Fruit fly (Drosophila melanogaster) whole organism, embryonic: ENCODE results near the gene CG17325.
A peak's percentile ranks its signal among the peaks of the same experiment; 100 is the strongest.

Experiments
- Atf-2 ChIP-seq: fragments of 200-800 bp; sonication (Bioruptor generic); optimal IDR thresholded peaks from 2 replicates; lab custom pipeline; 2016; ENCODE audit warnings: missing biosample characterization, missing genetic modification characterization
- BtbVII ChIP-seq: fragments of 200-800 bp; sonication (Bioruptor generic); optimal IDR thresholded peaks from 3 replicates; lab custom pipeline; 2017; ENCODE audit warnings: missing biosample characterization, mild to moderate bottlenecking, missing genetic modification characterization
- C15 ChIP-seq: fragments of 200-800 bp; sonication (Bioruptor generic); IDR thresholded peaks from 3 replicates; pipeline ENCODE4 v1.3.6; 2022; ENCODE audit warnings: missing biosample characterization, missing genetic modification characterization
- CG10431 ChIP-seq: fragments of 200-800 bp; sonication (Bioruptor generic); optimal IDR thresholded peaks from 3 replicates; lab custom pipeline; 2018; ENCODE audit warnings: missing biosample characterization, mild to moderate bottlenecking, missing genetic modification characterization
- CG11504 ChIP-seq: fragments of 200-800 bp; sonication (Bioruptor generic); optimal IDR thresholded peaks from 3 replicates; lab custom pipeline; 2019; ENCODE audit warnings: missing biosample characterization, mild to moderate bottlenecking, missing genetic modification characterization, moderate library complexity
- CG11723 ChIP-seq: fragments of 200-800 bp; sonication (Bioruptor generic); optimal IDR thresholded peaks from 2 replicates; lab custom pipeline; 2017; ENCODE audit warnings: missing biosample characterization, mild to moderate bottlenecking, missing genetic modification characterization
- CG12104 ChIP-seq: fragments of 200-800 bp; sonication (Bioruptor generic); optimal IDR thresholded peaks from 3 replicates; lab custom pipeline; 2016; ENCODE audit warnings: missing biosample characterization, missing genetic modification characterization
- CG12219 ChIP-seq: fragments of 200-800 bp; sonication (Bioruptor generic); optimal IDR thresholded peaks from 3 replicates; lab custom pipeline; 2018; ENCODE audit warnings: missing biosample characterization, mild to moderate bottlenecking, missing genetic modification characterization
- CG12659 ChIP-seq: fragments of 200-800 bp; sonication (Bioruptor generic); optimal IDR thresholded peaks from 3 replicates; lab custom pipeline; 2017; ENCODE audit warnings: mild to moderate bottlenecking, missing biosample characterization, missing genetic modification reagents, missing genetic modification characterization
- CG12744 ChIP-seq: fragments of 200-800 bp; sonication (Bioruptor generic); optimal IDR thresholded peaks from 2 replicates; lab custom pipeline; 2016; ENCODE audit warnings: missing biosample characterization, missing genetic modification characterization
- CG14860 ChIP-seq: fragments of 200-800 bp; sonication (Bioruptor generic); IDR thresholded peaks from 3 replicates; pipeline ENCODE4 v1.3.6; 2022; ENCODE audit warnings: missing biosample characterization, missing genetic modification characterization; ENCODE audit not compliant: partially characterized antibody
- CG1602 ChIP-seq: fragments of 200-800 bp; sonication (Bioruptor generic); optimal IDR thresholded peaks from 3 replicates; lab custom pipeline; 2016; ENCODE audit warnings: missing biosample characterization, missing genetic modification characterization
- CG1792 ChIP-seq: fragments of 200-800 bp; sonication (Bioruptor generic); optimal IDR thresholded peaks from 2 replicates; lab custom pipeline; 2016; ENCODE audit warnings: missing biosample characterization, missing genetic modification characterization
- CG3065 ChIP-seq: fragments of 200-800 bp; sonication (Bioruptor generic); optimal IDR thresholded peaks from 2 replicates; lab custom pipeline; 2016; ENCODE audit warnings: missing biosample characterization, missing genetic modification characterization
- CG31365 ChIP-seq: fragments of 200-800 bp; sonication (Bioruptor generic); optimal IDR thresholded peaks from 2 replicates; lab custom pipeline; 2018; ENCODE audit warnings: missing biosample characterization, mild to moderate bottlenecking, missing genetic modification characterization
- CG3838 ChIP-seq: fragments of 200-800 bp; sonication (Bioruptor generic); optimal IDR thresholded peaks from 3 replicates; lab custom pipeline; 2016; ENCODE audit warnings: missing biosample characterization, missing genetic modification characterization
- CG4707 ChIP-seq: fragments of 200-800 bp; sonication (Bioruptor generic); optimal IDR thresholded peaks from 2 replicates; lab custom pipeline; 2018; ENCODE audit warnings: missing biosample characterization, mild to moderate bottlenecking, missing genetic modification characterization, moderate library complexity
- CG4854 ChIP-seq: fragments of 200-800 bp; sonication (Bioruptor generic); optimal IDR thresholded peaks from 2 replicates; lab custom pipeline; 2016; ENCODE audit warnings: missing biosample characterization, missing genetic modification characterization, inconsistent platforms
- CG5180 ChIP-seq: fragments of 200-800 bp; sonication (Bioruptor generic); optimal IDR thresholded peaks from 3 replicates; lab custom pipeline; 2017; ENCODE audit warnings: missing biosample characterization, missing genetic modification characterization, mild to moderate bottlenecking, moderate library complexity, missing genetic modification reagents
- CG7745 ChIP-seq: fragments of 200-800 bp; sonication (Bioruptor generic); optimal IDR thresholded peaks from 2 replicates; lab custom pipeline; 2018; ENCODE audit warnings: missing biosample characterization, mild to moderate bottlenecking, missing genetic modification characterization, moderate library complexity
- Deaf1 ChIP-seq: fragments of 200-800 bp; optimal IDR thresholded peaks from 3 replicates; lab custom pipeline; 2019; ENCODE audit warnings: missing biosample characterization, mild to moderate bottlenecking, missing genetic modification characterization, moderate library complexity
- Elba2 ChIP-seq: fragments of 200-800 bp; sonication (Bioruptor generic); optimal IDR thresholded peaks from 3 replicates; lab custom pipeline; 2016; ENCODE audit warnings: missing biosample characterization, missing genetic modification characterization
- HLH3B ChIP-seq: fragments of 200-800 bp; sonication (Bioruptor generic); IDR thresholded peaks from 2 replicates; pipeline ENCODE4 v1.3.6; 2022; ENCODE audit warnings: missing biosample characterization, missing genetic modification characterization
- Jarid2 ChIP-seq: fragments of 200-800 bp; sonication (Bioruptor generic); optimal IDR thresholded peaks from 3 replicates; lab custom pipeline; 2017; ENCODE audit warnings: mild to moderate bottlenecking, missing biosample characterization, missing genetic modification reagents, missing genetic modification characterization
- Lhr ChIP-seq: fragments of 200-800 bp; sonication (Bioruptor generic); optimal IDR thresholded peaks from 3 replicates; lab custom pipeline; 2017; ENCODE audit warnings: mild to moderate bottlenecking, missing biosample characterization, missing genetic modification reagents, missing genetic modification characterization
- MBD-R2 ChIP-seq: fragments of 200-800 bp; sonication (Bioruptor generic); IDR thresholded peaks from 2 replicates; pipeline ENCODE4 v1.3.6; 2022; ENCODE audit warnings: missing biosample characterization, missing genetic modification characterization
- Mad ChIP-seq: fragments of 200-800 bp; sonication (Bioruptor generic); optimal IDR thresholded peaks from 2 replicates; lab custom pipeline; 2016; ENCODE audit warnings: missing biosample characterization, missing genetic modification characterization
- Nf-YA ChIP-seq: fragments of 200-800 bp; sonication (Bioruptor generic); IDR thresholded peaks from 2 replicates; pipeline ENCODE4 v1.3.6; 2022; ENCODE audit warnings: missing biosample characterization, missing genetic modification characterization
- Nf-YB ChIP-seq: fragments of 200-800 bp; sonication (Bioruptor generic); optimal IDR thresholded peaks from 3 replicates; lab custom pipeline; 2019; ENCODE audit warnings: missing biosample characterization, mild to moderate bottlenecking, missing genetic modification characterization, moderate library complexity
- Optix ChIP-seq: fragments of 200-800 bp; sonication (Bioruptor generic); IDR thresholded peaks from 3 replicates; pipeline ENCODE4 v1.3.6; 2022; ENCODE audit warnings: missing biosample characterization, missing genetic modification characterization
- Rfx ChIP-seq: fragments of 200-800 bp; sonication (Bioruptor generic); IDR thresholded peaks from 2 replicates; pipeline ENCODE4 v1.3.6; 2022; ENCODE audit warnings: missing biosample characterization, missing genetic modification characterization
- Sry-δ ChIP-seq: fragments of 200-800 bp; sonication (Bioruptor generic); optimal IDR thresholded peaks from 2 replicates; lab custom pipeline; 2016; ENCODE audit warnings: missing biosample characterization, missing genetic modification characterization
- Usf ChIP-seq: fragments of 200-800 bp; sonication (Bioruptor generic); optimal IDR thresholded peaks from 2 replicates; lab custom pipeline; 2017; ENCODE audit warnings: missing genotype, missing biosample characterization, missing genetic modification characterization
- corto ChIP-seq: fragments of 200-800 bp; sonication (Bioruptor generic); optimal IDR thresholded peaks from 2 replicates; lab custom pipeline; 2016; ENCODE audit warnings: missing biosample characterization, mild to moderate bottlenecking, missing genetic modification characterization, moderate library complexity
- crc ChIP-seq: fragments of 200-800 bp; sonication (Bioruptor generic); optimal IDR thresholded peaks from 2 replicates; lab custom pipeline; 2016; ENCODE audit warnings: missing biosample characterization, missing genetic modification characterization
- dpn ChIP-seq, 2 experiments: fragments of 200-800 bp; sonication (Bioruptor generic); optimal IDR thresholded peaks; 3 replicates each; lab custom pipeline; 2016; ENCODE audit warnings: missing biosample characterization in 2 of 2, missing genetic modification characterization in 2 of 2
- fu2 ChIP-seq: fragments of 200-800 bp; sonication (Bioruptor generic); optimal IDR thresholded peaks from 2 replicates; lab custom pipeline; 2016; ENCODE audit warnings: missing biosample characterization, missing genetic modification characterization
- grau ChIP-seq: fragments of 200-800 bp; optimal IDR thresholded peaks from 3 replicates; lab custom pipeline; 2019; ENCODE audit warnings: missing biosample characterization, mild to moderate bottlenecking, missing genetic modification characterization, moderate library complexity
- gsb ChIP-seq: fragments of 200-800 bp; sonication (Bioruptor generic); IDR thresholded peaks from 2 replicates; pipeline ENCODE4 v1.3.6; 2022; ENCODE audit warnings: missing biosample characterization, missing genetic modification characterization
- ind ChIP-seq: fragments of 200-800 bp; sonication (Bioruptor generic); optimal IDR thresholded peaks from 3 replicates; lab custom pipeline; 2016; ENCODE audit warnings: missing biosample characterization, missing genetic modification characterization
- insv ChIP-seq, 2 experiments: fragments of 200-800 bp; sonication (Bioruptor generic); optimal IDR thresholded peaks; 3 replicates each; lab custom pipeline; 2016 to 2018; ENCODE audit warnings: missing biosample characterization in 2 of 2, missing genetic modification characterization in 2 of 2
- lov ChIP-seq, 2 experiments: fragments of 200-800 bp in 1 of 2; fragments of >200 bp in 1 of 2; sonication (Bioruptor generic) in 1 of 2; IDR thresholded peaks in 1 of 2; optimal IDR thresholded peaks in 1 of 2; 2 replicates in 1 of 2; 3 replicates in 1 of 2; pipeline versions ENCODE4 v1.3.6 to Lab custom; 2017 to 2022; ENCODE audit warnings: missing biosample characterization in 1 of 2, missing genetic modification characterization in 1 of 2
- odd ChIP-seq: fragments of 200-800 bp; sonication (Bioruptor generic); optimal IDR thresholded peaks from 2 replicates; lab custom pipeline; 2017; ENCODE audit warnings: missing biosample characterization, mild to moderate bottlenecking, missing genetic modification characterization
- onecut ChIP-seq: fragments of 200-800 bp; sonication (Bioruptor generic); IDR thresholded peaks from 2 replicates; pipeline ENCODE4 v1.3.6; 2022; ENCODE audit warnings: missing biosample characterization, missing genetic modification characterization
- rib ChIP-seq: fragments of 200-800 bp; sonication (Bioruptor generic); IDR thresholded peaks from 2 replicates; pipeline ENCODE4 v1.3.6; 2022; ENCODE audit warnings: missing biosample characterization, missing genetic modification characterization
- salm ChIP-seq: fragments of 200-800 bp; sonication (Bioruptor generic); optimal IDR thresholded peaks from 2 replicates; lab custom pipeline; 2018; ENCODE audit warnings: missing biosample characterization, mild to moderate bottlenecking, missing genetic modification characterization
- scrt ChIP-seq: fragments of 200-800 bp; sonication (Bioruptor generic); optimal IDR thresholded peaks from 2 replicates; lab custom pipeline; 2018; ENCODE audit warnings: missing biosample characterization, mild to moderate bottlenecking, missing genetic modification characterization, moderate library complexity
- stc ChIP-seq: fragments of 200-800 bp; sonication (Bioruptor generic); IDR thresholded peaks from 2 replicates; pipeline ENCODE4 v1.3.6; 2022; ENCODE audit warnings: missing biosample characterization, missing genetic modification characterization
- zfh2 ChIP-seq: fragments of 200-800 bp; sonication (Bioruptor generic); optimal IDR thresholded peaks from 2 replicates; lab custom pipeline; 2016; ENCODE audit warnings: missing biosample characterization, missing genetic modification characterization

The CG17325 gene

dm6 chr2L:18839143-18839872 is 26.9 kb downstream of the CG17325 start, which contains the start of gene CG10600 (continued):
- TF ChIP-seq zfh2 (GFP tag; lab: Kevin White, UChicago) (peak; percentile 91), corto (no peak), lov (optimal IDR thresholded peaks at IDR 0.05; lab: Kevin White, UChicago) (no peak), lov (GFP tag; IDR thresholded peaks at IDR 0.05; lab: Robert Waterston, UW) (peak; percentile 70; the same call in 1 of the 3 replicates), salm (no peak), CG5180 (GFP tag; lab: Kevin White, UChicago) (peak; percentile 9), BtbVII (GFP tag; lab: Kevin White, UChicago) (peak; percentile 79), ind (GFP tag; lab: Kevin White, UChicago) (peak; percentile 86), Jarid2 (GFP tag; lab: Kevin White, UChicago) (peak; percentile 60), CG1602 (peak; percentile 75), HLH3B (peak; percentile 59), scrt (peak; percentile 61), CG3065 (GFP tag; lab: Kevin White, UChicago) (peak; percentile 84), dpn (GFP tag; optimal IDR thresholded peaks at IDR 0.05; lab: Kevin White, UChicago) (peak; percentile 90 to 91), Nf-YA (GFP tag; lab: Robert Waterston, UW) (no peak), Optix (GFP tag; lab: Robert Waterston, UW) (peak; percentile 58; the same call in 2 of the 3 replicates), CG12104 (peak; percentile 56), CG1792 (GFP tag; lab: Kevin White, UChicago) (peak; percentile 81), odd (GFP tag; lab: Kevin White, UChicago) (peak; percentile 36), CG4707 (GFP tag; lab: Kevin White, UChicago) (peak; percentile 47), stc (GFP tag; lab: Robert Waterston, UW) (peak; percentile 47; the same call in 1 of the 2 replicates), Mad (GFP tag; lab: Kevin White, UChicago) (peak; percentile 90), CG3838 (GFP tag; lab: Kevin White, UChicago) (peak; percentile 36), Usf (GFP tag; lab: Kevin White, UChicago) (peak; percentile 53), CG10431 (GFP tag; lab: Kevin White, UChicago) (peak; percentile 35), CG12659 (GFP tag; lab: Kevin White, UChicago) (peak; percentile 93), crc (GFP tag; lab: Kevin White, UChicago) (peak; percentile 78), Nf-YB (GFP tag; lab: Kevin White, UChicago) (peak; percentile 47), CG12744 (GFP tag; lab: Kevin White, UChicago) (peak; percentile 89), grau (tag; lab: Kevin White, UChicago) (peak; percentile 69), insv (GFP tag; optimal IDR thresholded peaks at IDR 0.05; lab: Kevin White, UChicago) (peak in 1 of 2 experiments; percentile 79), Rfx (GFP tag; lab: Robert Waterston, UW) (peak; percentile 90), onecut (GFP tag; lab: Robert Waterston, UW) (peak; percentile 91), CG7745 (tag; lab: Kevin White, UChicago) (no peak), Elba2 (GFP tag; lab: Kevin White, UChicago) (peak; percentile 43), CG4854 (peak; percentile 87), gsb (GFP tag; lab: Robert Waterston, UW) (peak; percentile 47), CG14860 (GFP tag; lab: Robert Waterston, UW) (peak; percentile 76), Deaf1 (tag; lab: Kevin White, UChicago) (no peak), MBD-R2 (GFP tag; lab: Robert Waterston, UW) (peak; percentile 86), Lhr (GFP tag; lab: Kevin White, UChicago) (peak; percentile 98), rib (GFP tag; lab: Robert Waterston, UW) (peak; percentile 96), C15 (no peak), Sry-δ (GFP tag; lab: Kevin White, UChicago) (peak; percentile 83), CG31365 (tag; lab: Kevin White, UChicago) (peak; percentile 67), CG11504 (tag; lab: Kevin White, UChicago) (no peak), Atf-2 (GFP tag; lab: Kevin White, UChicago) (peak; percentile 74), CG11723 (GFP tag; lab: Kevin White, UChicago) (peak; percentile 73), fu2 (GFP tag; lab: Kevin White, UChicago) (peak; percentile 81), CG12219 (GFP tag; lab: Kevin White, UChicago) (peak; percentile 33)
